Worm (Caenorhabditis elegans) whole organism, L4/young adult: Measurements from ENCODE around the gene str-48.

ENCODE experiments used
- W03F9.2 ChIP-seq: fragments of 150-350 bp; optimal IDR thresholded peaks from 2 replicates; lab custom pipeline; 2014; ENCODE audit warnings: missing biosample characterization, missing genetic modification characterization
- dao-5 ChIP-seq: sonication (generic microtip); optimal IDR thresholded peaks from 2 replicates; lab custom pipeline; 2016; ENCODE audit warnings: missing genotype, missing genetic modification characterization, moderate library complexity, missing compliant biosample characterization
- him-1 ChIP-seq: sonication (generic microtip); optimal IDR thresholded peaks from 2 replicates; lab custom pipeline; 2016; ENCODE audit warnings: missing genotype, missing genetic modification reagents, missing genetic modification characterization, missing compliant biosample characterization

The str-48 gene

ce11 chrIV:7121313-7122055 lies at the start of gene str-48, which contains the start of gene C34D4.10:
str-48 (plus strand) TSS chrIV:7122005.
C34D4.10 (minus strand) TSS chrIV:7121413.
- TF ChIP-seq him-1 (tag; lab: Kevin White, UChicago): no peak
- TF ChIP-seq dao-5: no peak
- no peak for TF ChIP-seq W03F9.2

ce11 chrIV:7072110-7072509 lies 49.7 kb upstream of the str-48 start, which contains the start of gene srg-48:
srg-48 (plus strand) TSS chrIV:7072410.
- TF ChIP-seq W03F9.2 (no peak), dao-5 (no peak), him-1 (tag; lab: Kevin White, UChicago) (no peak)

- TF ChIP-seq dao-5 (no peak), W03F9.2 (no peak), him-1 (tag; lab: Kevin White, UChicago) (no peak)
These were observed 46.7 kb upstream of the str-48 start, which contains the start of gene srg-50 for ce11 chrIV:7075063-7075462. srg-50 (minus strand) TSS chrIV:7075163.

ce11 chrIV:7081214-7081613 lies 40.6 kb upstream of the str-48 start, which contains the start of gene Y43B11AR.1:
Y43B11AR.1 (plus strand) TSS chrIV:7081514.
- no peak for TF ChIP-seq W03F9.2
- TF ChIP-seq dao-5: no peak
- no peak for TF ChIP-seq him-1 (tag; lab: Kevin White, UChicago)

ce11 chrIV:7083382-7083784 lies 38.4 kb upstream of the str-48 start, which contains the start of gene Y43B11AR.3:
Y43B11AR.3 (minus strand) TSS chrIV:7083716.
- peak; percentile 3 for TF ChIP-seq W03F9.2
- peak; percentile 62 for TF ChIP-seq dao-5
- TF ChIP-seq him-1 (tag; lab: Kevin White, UChicago): no peak

ce11 chrIV:7083976-7084375 lies 37.8 kb upstream of the str-48 start:
- TF ChIP-seq dao-5 (no peak), W03F9.2 (no peak), him-1 (tag; lab: Kevin White, UChicago) (no peak)

ce11 chrIV:7084632-7085160 lies 37.1 kb upstream of the str-48 start, which contains the start of gene rps-4:
rps-4 (minus strand) TSS chrIV:7084682.
- TF ChIP-seq W03F9.2: peak; percentile 97
- peak; percentile 56 for TF ChIP-seq him-1 (tag; lab: Kevin White, UChicago)
- TF ChIP-seq dao-5: no peak

ce11 chrIV:7094216-7094758 lies 27.5 kb upstream of the str-48 start, which contains the start of gene deb-1:
deb-1 (minus strand) TSS chrIV:7094266.
- TF ChIP-seq him-1 (tag; lab: Kevin White, UChicago) (no peak), W03F9.2 (no peak), dao-5 (no peak)

ce11 chrIV:7095396-7095964 lies 26.3 kb upstream of the str-48 start:
- TF ChIP-seq W03F9.2 (no peak), dao-5 (no peak), him-1 (tag; lab: Kevin White, UChicago) (no peak)

ce11 chrIV:7096097-7096496 lies 25.7 kb upstream of the str-48 start:
- TF ChIP-seq dao-5 (no peak), him-1 (tag; lab: Kevin White, UChicago) (no peak), W03F9.2 (no peak)

- no peak for TF ChIP-seq W03F9.2
- no peak for TF ChIP-seq him-1 (tag; lab: Kevin White, UChicago)
- no peak for TF ChIP-seq dao-5
These were observed 24.4 kb upstream of the str-48 start for ce11 chrIV:7097450-7097849.

ce11 chrIV:7098509-7099065 lies 23.2 kb upstream of the str-48 start, which contains the start of gene ZC477.4:
ZC477.4 (minus strand) TSS chrIV:7098784.
- TF ChIP-seq W03F9.2 (no peak), him-1 (tag; lab: Kevin White, UChicago) (no peak), dao-5 (no peak)

ce11 chrIV:7099377-7099776 lies 22.4 kb upstream of the str-48 start:
- TF ChIP-seq him-1 (tag; lab: Kevin White, UChicago): no peak
- no peak for TF ChIP-seq dao-5
- TF ChIP-seq W03F9.2: no peak

- no peak for TF ChIP-seq dao-5
- peak; percentile 75 for TF ChIP-seq W03F9.2
- no peak for TF ChIP-seq him-1 (tag; lab: Kevin White, UChicago)
These were observed 18.6 kb upstream of the str-48 start, which contains the start of the genes rde-8 and ZC477.3 for ce11 chrIV:7103211-7103679. rde-8 (minus strand) TSS chrIV:7103261. ZC477.3 (plus strand) TSS chrIV:7103492.
